Worm (Caenorhabditis elegans) whole organism, midembryonic: ENCODE data around the gene msp-65.

Experiments
- flt-1 ChIP-seq: fragments of 200-800 bp; sonication (Bioruptor generic); IDR thresholded peaks from 2 replicates; pipeline ENCODE4 v1.3.6; 2022; ENCODE audit warnings: missing genetic modification characterization, missing compliant biosample characterization
- ztf-23 ChIP-seq: fragments of 200-800 bp; sonication (Bioruptor generic); IDR thresholded peaks from 2 replicates; pipeline ENCODE4 v1.3.6; 2022; ENCODE audit warnings: missing genetic modification reagents, missing genetic modification characterization, missing compliant biosample characterization

DNA sequence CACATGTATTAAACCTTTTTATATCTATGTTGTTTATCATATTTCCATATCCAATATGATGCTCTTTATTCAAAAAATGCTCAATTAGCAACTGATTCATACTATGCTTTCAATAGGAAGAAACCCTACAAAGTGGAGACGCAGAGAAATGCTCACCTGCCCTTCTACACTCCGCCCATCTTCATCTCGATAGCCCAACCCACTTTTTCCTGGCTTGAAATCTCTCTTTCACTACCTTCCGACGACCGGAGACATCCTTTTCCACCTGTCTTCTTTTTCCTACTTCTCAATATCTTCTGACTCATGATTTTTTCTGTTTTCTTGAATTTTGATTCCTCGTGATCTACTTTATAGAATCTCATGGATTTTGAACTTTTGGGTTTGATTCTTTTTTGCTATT, 27.4 kb upstream of the msp-65 start:
- TF ChIP-seq flt-1 (GFP tag; lab: Robert Waterston, UW) (no peak), ztf-23 (GFP tag; lab: Robert Waterston, UW) (no peak)
